Worm (Caenorhabditis elegans) whole organism, L2 larva: ENCODE results near the gene T06D8.9.

Source experiments
- C34F6.9 ChIP-seq: fragments of 150-350 bp; optimal IDR thresholded peaks from 2 replicates; lab custom pipeline; 2014; ENCODE audit warnings: missing biosample characterization, missing genetic modification characterization
- F13H6.1 ChIP-seq: sonication (generic microtip); optimal IDR thresholded peaks from 2 replicates; lab custom pipeline; 2016; ENCODE audit warnings: missing genetic modification characterization, missing compliant biosample characterization
- R02D3.7 ChIP-seq: fragments of 150-350 bp; optimal IDR thresholded peaks from 2 replicates; lab custom pipeline; 2014; ENCODE audit warnings: missing biosample characterization, missing genetic modification characterization
- Y55F3AM.14 ChIP-seq: fragments of 200-800 bp; sonication (Bioruptor generic); optimal IDR thresholded peaks from 2 replicates; lab custom pipeline; 2018; ENCODE audit warnings: mild to moderate bottlenecking, missing genetic modification characterization, missing compliant biosample characterization
- ZK546.5 ChIP-seq: sonication (generic microtip); optimal IDR thresholded peaks from 2 replicates; lab custom pipeline; 2017; ENCODE audit warnings: missing biosample characterization, missing genetic modification characterization
- alr-1 ChIP-seq: fragments of 150-350 bp; optimal IDR thresholded peaks from 2 replicates; lab custom pipeline; 2014; ENCODE audit warnings: missing biosample characterization, missing genetic modification characterization
- aly-2 ChIP-seq: fragments of 150-350 bp; optimal IDR thresholded peaks from 2 replicates; lab custom pipeline; 2014; ENCODE audit warnings: missing biosample characterization, missing genetic modification characterization
- ama-1 ChIP-seq: fragments of 150-350 bp; optimal IDR thresholded peaks from 2 replicates; lab custom pipeline; 2018; ENCODE audit warnings: inconsistent platforms
- blmp-1 ChIP-seq: sonication (generic microtip); optimal IDR thresholded peaks from 2 replicates; lab custom pipeline; 2017; ENCODE audit warnings: missing genetic modification characterization, mild to moderate bottlenecking, missing compliant biosample characterization, antibody characterized with exemption, moderate library complexity; ENCODE audit not compliant: insufficient read depth
- ceh-16 ChIP-seq: fragments of 150-350 bp; optimal IDR thresholded peaks from 2 replicates; lab custom pipeline; 2014; ENCODE audit warnings: missing biosample characterization, missing genetic modification characterization
- ceh-82 ChIP-seq: fragments of 150-350 bp; optimal IDR thresholded peaks from 2 replicates; lab custom pipeline; 2014; ENCODE audit warnings: missing biosample characterization, missing genetic modification characterization
- crh-2 ChIP-seq: sonication (generic microtip); optimal IDR thresholded peaks from 2 replicates; lab custom pipeline; 2017; ENCODE audit warnings: missing biosample characterization, missing genetic modification characterization
- egl-27 ChIP-seq: sonication (generic microtip); optimal IDR thresholded peaks from 3 replicates; lab custom pipeline; 2017; ENCODE audit warnings: missing biosample characterization, missing genetic modification reagents, missing genetic modification characterization
- elt-3 ChIP-seq: sonication (generic microtip); optimal IDR thresholded peaks from 2 replicates; lab custom pipeline; 2017; ENCODE audit warnings: missing biosample characterization, missing genetic modification characterization
- fos-1 ChIP-seq: fragments of 150-350 bp; optimal IDR thresholded peaks from 2 replicates; lab custom pipeline; 2014; ENCODE audit warnings: missing biosample characterization, missing genetic modification characterization
- lin-13 ChIP-seq: fragments of 150-350 bp; optimal IDR thresholded peaks from 2 replicates; lab custom pipeline; 2014; ENCODE audit warnings: missing biosample characterization, missing genetic modification reagents, missing genetic modification characterization
- lin-39 ChIP-seq: fragments of 150-350 bp; optimal IDR thresholded peaks from 2 replicates; lab custom pipeline; 2014; ENCODE audit warnings: missing biosample characterization, missing genetic modification reagents, missing genetic modification characterization
- lsy-2 ChIP-seq, 2 experiments: fragments of 150-350 bp in 1 of 2; sonication (generic microtip) in 1 of 2; optimal IDR thresholded peaks; 2 replicates each; lab custom pipeline; 2014 to 2017; ENCODE audit warnings: missing biosample characterization in 2 of 2, missing genetic modification characterization in 2 of 2
- mdl-1 ChIP-seq, 2 experiments: fragments of 150-350 bp in 1 of 2; sonication (generic microtip) in 1 of 2; optimal IDR thresholded peaks; 2 replicates each; lab custom pipeline; 2017; ENCODE audit warnings: missing biosample characterization in 2 of 2, missing genetic modification characterization in 2 of 2
- nhr-10 ChIP-seq: sonication (generic microtip); optimal IDR thresholded peaks from 2 replicates; lab custom pipeline; 2017; ENCODE audit warnings: missing biosample characterization, missing genetic modification characterization
- nhr-11 ChIP-seq: fragments of 150-350 bp; optimal IDR thresholded peaks from 2 replicates; lab custom pipeline; 2014; ENCODE audit warnings: missing biosample characterization, missing genetic modification characterization
- nhr-12 ChIP-seq: fragments of 150-350 bp; optimal IDR thresholded peaks from 2 replicates; lab custom pipeline; 2014; ENCODE audit warnings: missing biosample characterization, missing genetic modification characterization
- nhr-129 ChIP-seq: fragments of 150-350 bp; optimal IDR thresholded peaks from 2 replicates; lab custom pipeline; 2014; ENCODE audit warnings: missing biosample characterization, missing genetic modification characterization
- nhr-21 ChIP-seq: fragments of 150-350 bp; optimal IDR thresholded peaks from 2 replicates; lab custom pipeline; 2014; ENCODE audit warnings: missing biosample characterization, missing genetic modification characterization
- nhr-23 ChIP-seq: fragments of 150-350 bp; optimal IDR thresholded peaks from 2 replicates; lab custom pipeline; 2014; ENCODE audit warnings: missing biosample characterization, missing genetic modification reagents, missing genetic modification characterization
- nhr-237 ChIP-seq: fragments of 150-350 bp; optimal IDR thresholded peaks from 2 replicates; lab custom pipeline; 2014; ENCODE audit warnings: missing biosample characterization, missing genetic modification characterization
- nhr-25 ChIP-seq: fragments of 150-350 bp; sonication (generic microtip); optimal IDR thresholded peaks from 3 replicates; lab custom pipeline; 2014; ENCODE audit warnings: missing biosample characterization, missing genetic modification characterization
- nhr-77 ChIP-seq: fragments of 150-350 bp; optimal IDR thresholded peaks from 2 replicates; lab custom pipeline; 2014; ENCODE audit warnings: missing biosample characterization, missing genetic modification characterization
- sem-4 ChIP-seq: fragments of 150-350 bp; optimal IDR thresholded peaks from 2 replicates; lab custom pipeline; 2014; ENCODE audit warnings: missing biosample characterization, missing genetic modification reagents, missing genetic modification characterization
- skn-1 ChIP-seq: sonication (generic microtip); optimal IDR thresholded peaks from 2 replicates; lab custom pipeline; 2017; ENCODE audit warnings: missing biosample characterization, missing genetic modification characterization
- sma-3 ChIP-seq: sonication (generic microtip); optimal IDR thresholded peaks from 2 replicates; lab custom pipeline; 2016; ENCODE audit warnings: missing genetic modification reagents, missing genetic modification characterization, missing compliant biosample characterization
- sma-9 ChIP-seq, 2 experiments: fragments of 150-350 bp in 1 of 2; sonication (generic microtip) in 1 of 2; optimal IDR thresholded peaks; 2 replicates each; lab custom pipeline; 2014 to 2016; ENCODE audit warnings: missing genetic modification characterization in 2 of 2, mild to moderate bottlenecking in 1 of 2, missing biosample characterization in 1 of 2, missing compliant biosample characterization in 1 of 2, missing genetic modification reagents in 1 of 2, moderate library complexity in 1 of 2
- snpc-4 ChIP-seq: fragments of 150-350 bp; optimal IDR thresholded peaks from 2 replicates; lab custom pipeline; 2014; ENCODE audit warnings: missing biosample characterization, missing genetic modification characterization
- unc-39 ChIP-seq: fragments of 150-350 bp; optimal IDR thresholded peaks from 2 replicates; lab custom pipeline; 2014; ENCODE audit warnings: missing biosample characterization, missing genetic modification characterization
- unc-55 ChIP-seq: fragments of 150-350 bp; sonication (generic microtip); optimal IDR thresholded peaks from 3 replicates; lab custom pipeline; 2014; ENCODE audit warnings: missing biosample characterization, missing genetic modification reagents, missing genetic modification characterization
- unc-62 ChIP-seq: fragments of 150-350 bp; optimal IDR thresholded peaks from 2 replicates; lab custom pipeline; 2014; ENCODE audit warnings: missing biosample characterization, missing genetic modification reagents, missing genetic modification characterization
- ztf-1 ChIP-seq: fragments of 200-800 bp; sonication (Bioruptor generic); conservative IDR thresholded peaks from 2 replicates; pipeline ENCODE4 v1.3.6; 2022; ENCODE audit warnings: missing genetic modification characterization, missing compliant biosample characterization
- ztf-11 ChIP-seq: sonication (generic microtip); optimal IDR thresholded peaks from 2 replicates; lab custom pipeline; 2017; ENCODE audit warnings: missing biosample characterization, missing genetic modification characterization

T06D8.9 gene

DNA sequence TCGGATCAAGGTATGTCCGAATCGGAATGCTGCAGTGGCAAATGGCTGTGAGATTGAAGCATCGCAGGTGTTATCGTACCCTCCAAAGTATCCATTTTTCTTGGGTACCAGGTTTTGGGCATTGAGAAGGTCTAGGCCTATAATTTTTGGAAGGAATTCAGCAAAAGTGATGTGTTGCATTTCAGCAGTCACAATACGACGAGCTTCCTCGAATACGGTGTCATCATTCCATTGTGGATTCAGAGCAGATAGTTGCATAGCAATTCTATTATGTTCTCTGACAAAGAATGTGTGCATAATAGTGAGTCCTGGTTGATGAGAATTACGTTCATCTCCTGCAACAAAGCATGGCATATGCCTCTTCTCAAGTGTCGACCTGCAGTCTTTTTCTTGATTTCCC is 3.5 kb downstream of the T06D8.9 start:
- TF ChIP-seq nhr-237 (tag; lab: Kevin White, UChicago), result no peak
- TF ChIP-seq unc-39 (tag; lab: Kevin White, UChicago), result no peak
- no peak for TF ChIP-seq nhr-11
- no peak for TF ChIP-seq fos-1 (tag; lab: Kevin White, UChicago)
- TF ChIP-seq nhr-23, result no peak
- no peak for TF ChIP-seq elt-3 (tag; lab: Kevin White, UChicago)
- no peak for TF ChIP-seq ztf-1 (GFP tag; lab: Robert Waterston, UW)
- no peak for TF ChIP-seq nhr-21
- TF ChIP-seq sma-3 (GFP tag; lab: Kevin White, UChicago), result no peak
- TF ChIP-seq nhr-25, result no peak
- TF ChIP-seq snpc-4, result no peak
- TF ChIP-seq unc-55 (GFP tag; lab: Kevin White, UChicago), result no peak
- TF ChIP-seq C34F6.9 (tag; lab: Kevin White, UChicago), result no peak

DNA sequence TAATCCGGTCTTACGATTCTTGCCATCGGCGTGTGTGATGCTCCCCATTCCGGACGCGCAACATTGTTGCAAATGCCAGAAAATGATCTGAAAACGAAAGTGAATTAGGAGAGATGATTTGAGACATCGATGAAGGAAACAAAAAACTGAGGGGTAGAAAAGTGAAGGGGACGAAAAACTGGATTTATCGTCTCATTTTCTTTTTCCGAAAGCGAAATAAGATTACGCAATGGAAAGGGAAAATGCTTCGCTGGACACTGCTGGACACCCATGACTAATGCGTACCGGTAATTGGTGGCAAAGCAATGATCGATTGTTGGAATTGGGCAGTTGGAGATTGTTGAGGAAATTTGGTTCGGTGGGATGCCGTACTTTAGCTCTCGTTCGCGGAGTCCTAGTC is 7.1 kb downstream of the T06D8.9 start:
- TF ChIP-seq unc-39 (tag; lab: Kevin White, UChicago), result no peak
- TF ChIP-seq blmp-1 (tag; lab: Kevin White, UChicago), result peak; percentile 82

DNA sequence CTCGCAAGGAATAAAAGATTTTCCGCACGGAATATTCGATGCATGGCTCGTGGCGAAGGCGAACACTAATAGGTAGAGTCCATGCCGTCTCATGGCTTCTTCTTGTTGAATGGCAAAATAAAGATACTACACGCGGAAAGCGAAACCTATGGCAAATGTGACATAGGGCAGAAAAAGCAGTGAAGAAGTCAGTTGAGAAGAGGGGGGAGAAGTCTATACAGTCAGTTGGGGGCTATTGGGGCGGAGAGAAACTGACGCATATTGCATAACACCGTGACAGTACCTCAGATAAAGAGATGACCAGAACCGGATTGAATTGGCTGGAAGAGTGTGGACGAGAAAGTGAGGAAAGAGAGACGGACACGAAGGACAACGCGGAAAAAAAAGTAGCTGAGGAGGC is 8.0 kb downstream of the T06D8.9 start, which contains the start of gene T06D8.10:
T06D8.10 (minus strand) TSS at position 101 of the 400 bp plus-strand sequence.
- no peak for TF ChIP-seq Y55F3AM.14
- TF ChIP-seq aly-2 (tag; lab: Kevin White, UChicago), result no peak
- no peak for TF ChIP-seq mdl-1 (tag; optimal IDR thresholded peaks at IDR 0.05; lab: Kevin White, UChicago)
- TF ChIP-seq nhr-21, result no peak
- no peak for TF ChIP-seq R02D3.7
- TF ChIP-seq, all 48 proteins: peak for 0

DNA sequence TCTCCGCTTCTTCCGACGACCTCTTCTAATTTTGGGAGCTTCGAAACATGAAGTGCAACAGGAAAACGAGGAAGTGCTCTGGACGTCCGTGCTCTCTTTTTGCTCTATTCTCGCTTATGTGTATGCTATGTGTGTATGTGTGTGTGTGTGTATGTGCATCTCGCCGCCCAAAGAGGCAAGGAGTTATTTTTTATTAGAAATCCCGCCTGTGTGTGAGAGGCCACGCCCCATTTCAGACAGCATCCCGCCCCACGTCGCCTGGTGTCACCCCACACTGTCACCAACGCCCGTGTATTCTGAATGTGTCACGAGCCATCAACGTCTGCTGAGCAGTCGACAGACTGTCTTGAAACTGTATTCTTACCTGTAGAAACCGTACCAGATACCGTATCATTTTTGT is 16.1 kb downstream of the T06D8.9 start, which contains the start of gene T05B9.2:
T05B9.2 (plus strand) TSS at position 301 of the 400 bp plus-strand sequence.
- TF ChIP-seq ZK546.5 (no peak), nhr-12 (tag; lab: Kevin White, UChicago) (no peak), alr-1 (tag; lab: Kevin White, UChicago) (no peak), ama-1 (lab: Kevin White, UChicago) (no peak), nhr-77 (tag; lab: Kevin White, UChicago) (no peak), ztf-1 (GFP tag; lab: Robert Waterston, UW) (no peak), nhr-23 (no peak), sem-4 (tag; lab: Kevin White, UChicago) (no peak), sma-9 (GFP tag; optimal IDR thresholded peaks at IDR 0.05; lab: Kevin White, UChicago) (no peak), sma-9 (tag; optimal IDR thresholded peaks at IDR 0.05; lab: Kevin White, UChicago) (no peak), C34F6.9 (tag; lab: Kevin White, UChicago) (no peak), sma-3 (GFP tag; lab: Kevin White, UChicago) (no peak), R02D3.7 (no peak), unc-39 (tag; lab: Kevin White, UChicago) (no peak), unc-62 (GFP tag; lab: Kevin White, UChicago) (no peak), ceh-82 (tag; lab: Kevin White, UChicago) (no peak)

DNA sequence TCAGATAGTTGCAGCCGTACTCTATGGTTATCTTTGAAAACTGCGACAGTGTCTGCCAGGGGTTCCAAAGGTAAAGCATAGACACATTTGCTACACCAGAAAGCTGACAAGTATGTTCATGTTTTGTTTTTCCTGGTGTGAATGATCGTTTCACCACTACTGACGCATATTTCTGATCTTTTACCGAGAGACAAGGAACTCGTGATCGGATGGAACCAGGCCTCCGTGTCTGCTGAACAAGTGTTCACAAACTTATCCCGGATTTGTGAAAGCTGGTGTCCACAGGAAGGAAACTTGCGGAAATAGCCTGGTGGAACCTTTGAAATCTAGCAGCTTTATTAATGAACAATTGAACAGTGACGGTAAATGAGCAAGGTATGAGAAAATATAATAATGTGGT is 20.4 kb downstream of the T06D8.9 start:
- no peak for TF ChIP-seq ztf-11 (tag; lab: Kevin White, UChicago)
- TF ChIP-seq skn-1 (tag; lab: Kevin White, UChicago), result no peak
- TF ChIP-seq lin-39 (tag; lab: Kevin White, UChicago), result no peak
- no peak for TF ChIP-seq lin-13 (GFP tag; lab: Kevin White, UChicago)
- TF ChIP-seq sma-3 (GFP tag; lab: Kevin White, UChicago), result no peak
- no peak for TF ChIP-seq nhr-10 (tag; lab: Kevin White, UChicago)
- no peak for TF ChIP-seq nhr-237 (tag; lab: Kevin White, UChicago)
- no peak for TF ChIP-seq nhr-77 (tag; lab: Kevin White, UChicago)
- no peak for TF ChIP-seq sem-4 (tag; lab: Kevin White, UChicago)
- no peak for TF ChIP-seq mdl-1 (tag; optimal IDR thresholded peaks at IDR 0.05; lab: Kevin White, UChicago)

DNA sequence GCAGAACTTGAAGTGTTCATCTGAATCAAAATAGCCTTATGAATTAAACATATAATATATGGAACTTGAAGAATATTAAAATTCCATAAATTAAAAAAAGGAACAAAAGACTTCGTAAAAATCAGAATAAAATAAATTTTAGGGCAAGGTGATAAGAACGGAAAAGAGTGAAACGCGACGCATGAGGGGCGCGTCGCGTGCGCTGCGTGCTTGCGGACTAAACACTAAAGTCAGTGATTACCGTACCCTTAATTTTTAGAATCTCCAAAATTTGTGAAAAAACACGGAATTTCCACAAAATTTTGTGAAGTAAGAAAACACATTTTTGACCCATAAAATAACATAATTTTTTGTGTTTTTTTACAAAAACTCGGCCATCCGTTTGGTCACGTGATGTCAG is 21.8 kb downstream of the T06D8.9 start, which contains the start of gene T05B9.1:
T05B9.1 (minus strand) TSS at position 20 of the 400 bp plus-strand sequence.
- TF ChIP-seq egl-27 (tag; lab: Kevin White, UChicago), result no peak
- no peak for TF ChIP-seq nhr-77 (tag; lab: Kevin White, UChicago)
- no peak for TF ChIP-seq sma-3 (GFP tag; lab: Kevin White, UChicago)
- TF ChIP-seq nhr-25, result no peak
- TF ChIP-seq nhr-129 (tag; lab: Kevin White, UChicago), result no peak
- no peak for TF ChIP-seq nhr-23
- no peak for TF ChIP-seq ama-1 (lab: Kevin White, UChicago)
- no peak for TF ChIP-seq crh-2 (tag; lab: Kevin White, UChicago)
- TF ChIP-seq ceh-16 (tag; lab: Kevin White, UChicago), result no peak
- TF ChIP-seq elt-3 (tag; lab: Kevin White, UChicago), result no peak
- TF ChIP-seq lsy-2 (tag; optimal IDR thresholded peaks at IDR 0.05; lab: Kevin White, UChicago), result no peak
- TF ChIP-seq alr-1 (tag; lab: Kevin White, UChicago), result no peak
- TF ChIP-seq F13H6.1 (tag; lab: Kevin White, UChicago), result no peak
